3 fruit fly cellular contexts compared by ENCODE assay signal in genomic region chrX:9120828-9121754, dm6.
A peak's percentile ranks its signal among the peaks of the same experiment; 100 is the strongest.
TF ChIP-seq lines count a peak whose summit lies in the region.

No protein-coding gene starts in this region.

TF ChIP-seq in whole organism, embryonic, 481 proteins besides CTCF, POLR2A, EP300 and RAD21 (continued from another document and continues in another):
- TF ChIP-seq Poxn (GFP tag; IDR thresholded peaks at IDR 0.05; lab: Robert Waterston, UW) (no peak), Hsf (GFP tag; optimal IDR thresholded peaks at IDR 0.05; lab: Kevin White, UChicago) (peak; percentile 33), CG6854 (GFP tag; optimal IDR thresholded peaks at IDR 0.05; lab: Kevin White, UChicago) (peak; percentile 18), Blimp-1 (GFP tag; optimal IDR thresholded peaks at IDR 0.05; lab: Kevin White, UChicago) (peak; percentile 60), CG13894 (tag; optimal IDR thresholded peaks at IDR 0.05; lab: Kevin White, UChicago) (no peak), CG31388 (GFP tag; optimal IDR thresholded peaks at IDR 0.05; lab: Kevin White, UChicago) (no peak), Adf1 (GFP tag; IDR thresholded peaks at IDR 0.05; lab: Robert Waterston, UW) (no peak), Hr39 (optimal IDR thresholded peaks at IDR 0.05; lab: Kevin White, UChicago) (no peak), Fer3 (tag; optimal IDR thresholded peaks at IDR 0.05; lab: Kevin White, UChicago) (peak; percentile 50), CG43689 (GFP tag; IDR thresholded peaks at IDR 0.05; lab: Robert Waterston, UW) (no peak), phol (tag; optimal IDR thresholded peaks at IDR 0.05; lab: Kevin White, UChicago) (peak; percentile 54), eve (GFP tag; optimal IDR thresholded peaks at IDR 0.05; lab: Kevin White, UChicago) (no peak), CG4854 (GFP tag; optimal IDR thresholded peaks at IDR 0.05; lab: Kevin White, UChicago) (peak; percentile 12), CG2116 (GFP tag; optimal IDR thresholded peaks at IDR 0.05; lab: Kevin White, UChicago) (peak; percentile 19), gsb-n (tag; optimal IDR thresholded peaks at IDR 0.05; lab: Kevin White, UChicago) (no peak), shn (GFP tag; optimal IDR thresholded peaks at IDR 0.05; lab: Kevin White, UChicago) (no peak), jigr1 (GFP tag; IDR thresholded peaks at IDR 0.05; lab: Robert Waterston, UW) (no peak), dm (GFP tag; optimal IDR thresholded peaks at IDR 0.05; lab: Kevin White, UChicago) (no peak), knrl (GFP tag; IDR thresholded peaks at IDR 0.05; lab: Robert Waterston, UW; ENCODE audit: partially characterized antibody) (no peak), CG8388 (GFP tag; optimal IDR thresholded peaks at IDR 0.05; lab: Kevin White, UChicago) (peak; percentile 23), Xbp1 (GFP tag; optimal IDR thresholded peaks at IDR 0.05; lab: Kevin White, UChicago) (peak; percentile 45), CG12155 (GFP tag; optimal IDR thresholded peaks at IDR 0.05; lab: Kevin White, UChicago) (no peak), Camta (GFP tag; optimal IDR thresholded peaks at IDR 0.05; lab: Kevin White, UChicago) (peak; percentile 12), jumu (GFP tag; optimal IDR thresholded peaks at IDR 0.05; lab: Kevin White, UChicago) (no peak), CG9817 (tag; optimal IDR thresholded peaks at IDR 0.05; lab: Kevin White, UChicago) (no peak), dpn (GFP tag; optimal IDR thresholded peaks at IDR 0.05; lab: Kevin White, UChicago) (peak; percentile 24 to 32), corto (GFP tag; optimal IDR thresholded peaks at IDR 0.05; lab: Kevin White, UChicago) (no peak), ken (GFP tag; IDR thresholded peaks at IDR 0.05; lab: Robert Waterston, UW) (peak; percentile 41; the same call in 1 of the 3 replicates), CG6654 (GFP tag; optimal IDR thresholded peaks at IDR 0.05; lab: Kevin White, UChicago) (no peak), zf30C (GFP tag; optimal IDR thresholded peaks at IDR 0.05; lab: Kevin White, UChicago) (no peak), seq (GFP tag; IDR thresholded peaks at IDR 0.05; lab: Robert Waterston, UW) (no peak), sisA (GFP tag; IDR thresholded peaks at IDR 0.05; lab: Robert Waterston, UW) (peak; percentile 40; the same call in 1 of the 2 replicates), CG7357 (GFP tag; IDR thresholded peaks at IDR 0.05; lab: Robert Waterston, UW) (no peak), zfh2 (GFP tag; optimal IDR thresholded peaks at IDR 0.05; lab: Kevin White, UChicago) (no peak), ash1 (GFP tag; optimal IDR thresholded peaks at IDR 0.05; lab: Kevin White, UChicago) (no peak), Max (GFP tag; optimal IDR thresholded peaks at IDR 0.05; lab: Kevin White, UChicago) (no peak), CG4424 (GFP tag; optimal IDR thresholded peaks at IDR 0.05; lab: Kevin White, UChicago) (peak; percentile 21), Ravus (GFP tag; IDR thresholded peaks at IDR 0.05; lab: Robert Waterston, UW) (no peak), hb (GFP tag; IDR thresholded peaks at IDR 0.05; lab: Robert Waterston, UW; ENCODE audit: partially characterized antibody) (no peak), Deaf1 (tag; optimal IDR thresholded peaks at IDR 0.05; lab: Kevin White, UChicago) (no peak), CG9932 (GFP tag; IDR thresholded peaks at IDR 0.05; lab: Robert Waterston, UW) (no peak), CG3838 (GFP tag; optimal IDR thresholded peaks at IDR 0.05; lab: Kevin White, UChicago) (no peak), CG32532 (GFP tag; IDR thresholded peaks at IDR 0.05; lab: Robert Waterston, UW) (peak; percentile 58; the same call in 1 of the 2 replicates), Kr (GFP tag; optimal IDR thresholded peaks at IDR 0.05; lab: Kevin White, UChicago) (no peak), fd102C (GFP tag; optimal IDR thresholded peaks at IDR 0.05; lab: Kevin White, UChicago) (no peak)

TF ChIP-seq in whole organism, prepupa, 60 proteins besides CTCF, POLR2A, EP300 and RAD21 (continued from another document):
- no peak for TF ChIP-seq Eip93F (GFP tag; optimal IDR thresholded peaks at IDR 0.05; lab: Kevin White, UChicago)
- peak; percentile 42 for TF ChIP-seq Ets96B (tag; optimal IDR thresholded peaks at IDR 0.05; lab: Kevin White, UChicago)
- no peak for TF ChIP-seq Gug (GFP tag; IDR thresholded peaks at IDR 0.05; lab: Robert Waterston, UW)
- no peak for TF ChIP-seq CG4318 (GFP tag; optimal IDR thresholded peaks at IDR 0.05; lab: Kevin White, UChicago)
- TF ChIP-seq Eip78C (GFP tag; lab: Kevin White, UChicago), result peak; percentile 83
- peak; percentile 9 for TF ChIP-seq CG6808 (GFP tag; optimal IDR thresholded peaks at IDR 0.05; lab: Kevin White, UChicago)
- no peak for TF ChIP-seq CG6854 (GFP tag; optimal IDR thresholded peaks at IDR 0.05; lab: Kevin White, UChicago)
- TF ChIP-seq vri (GFP tag; optimal IDR thresholded peaks at IDR 0.05; lab: Kevin White, UChicago), result peak; percentile 33
- no peak for TF ChIP-seq dac (GFP tag; optimal IDR thresholded peaks at IDR 0.05; lab: Kevin White, UChicago)
- TF ChIP-seq dsx (GFP tag; optimal IDR thresholded peaks at IDR 0.05; lab: Kevin White, UChicago; ENCODE audit: poor library complexity, severe bottlenecking), result peak; percentile 9
- peak; percentile 40 for TF ChIP-seq Sox14 (GFP tag; optimal IDR thresholded peaks at IDR 0.05; lab: Kevin White, UChicago)
- TF ChIP-seq salr (GFP tag; optimal IDR thresholded peaks at IDR 0.05; lab: Kevin White, UChicago), result no peak
- TF ChIP-seq esn (GFP tag; optimal IDR thresholded peaks at IDR 0.05; lab: Kevin White, UChicago), result peak; percentile 44
- peak; percentile 28; the same call in 1 of the 3 replicates for TF ChIP-seq CG6163 (GFP tag; IDR thresholded peaks at IDR 0.05; lab: Robert Waterston, UW)
- no peak for TF ChIP-seq fd59A (GFP tag; optimal IDR thresholded peaks at IDR 0.05; lab: Kevin White, UChicago)
- no peak for TF ChIP-seq Blimp-1 (GFP tag; optimal IDR thresholded peaks at IDR 0.05; lab: Kevin White, UChicago)
- TF ChIP-seq CG9139 (GFP tag; optimal IDR thresholded peaks at IDR 0.05; lab: Kevin White, UChicago), result no peak
- peak; percentile 25 for TF ChIP-seq CG31627 (GFP tag; optimal IDR thresholded peaks at IDR 0.05; lab: Kevin White, UChicago)
- TF ChIP-seq CG8632 (GFP tag; optimal IDR thresholded peaks at IDR 0.05; lab: Kevin White, UChicago), result no peak
- peak; percentile 30; the same call in 1 of the 3 replicates for TF ChIP-seq CG8119 (GFP tag; IDR thresholded peaks at IDR 0.05; lab: Robert Waterston, UW)
- TF ChIP-seq CG1621 (tag; optimal IDR thresholded peaks at IDR 0.05; lab: Kevin White, UChicago), result no peak
- peak; percentile 44 for TF ChIP-seq cyc (GFP tag; optimal IDR thresholded peaks at IDR 0.05; lab: Kevin White, UChicago)
- TF ChIP-seq Lpt (GFP tag; optimal IDR thresholded peaks at IDR 0.05; lab: Kevin White, UChicago), result no peak
- TF ChIP-seq CG15336 (GFP tag; IDR thresholded peaks at IDR 0.05; lab: Robert Waterston, UW), result peak; percentile 60
- TF ChIP-seq pdm3 (GFP tag; optimal IDR thresholded peaks at IDR 0.05; lab: Kevin White, UChicago), result peak; percentile 34
- TF ChIP-seq Sox102F (GFP tag; optimal IDR thresholded peaks at IDR 0.05; lab: Kevin White, UChicago), result peak; percentile 55
- TF ChIP-seq achi (GFP tag; optimal IDR thresholded peaks at IDR 0.05; lab: Kevin White, UChicago), result peak; percentile 1
- TF ChIP-seq topi (GFP tag; optimal IDR thresholded peaks at IDR 0.05; lab: Kevin White, UChicago), result peak; percentile 56
- peak; percentile 18 for TF ChIP-seq spab (GFP tag; optimal IDR thresholded peaks at IDR 0.05; lab: Kevin White, UChicago)
- no peak for TF ChIP-seq CG16779 (tag; optimal IDR thresholded peaks at IDR 0.05; lab: Kevin White, UChicago)
- TF ChIP-seq eg (GFP tag; IDR thresholded peaks at IDR 0.05; lab: Robert Waterston, UW), result peak; percentile 50; the same call in 1 of the 3 replicates
- peak; percentile 35 for TF ChIP-seq OdsH (GFP tag; optimal IDR thresholded peaks at IDR 0.05; lab: Kevin White, UChicago)
- peak; percentile 62 for TF ChIP-seq Met (GFP tag; optimal IDR thresholded peaks at IDR 0.05; lab: Kevin White, UChicago)
- peak; percentile 4 for TF ChIP-seq CG6792 (GFP tag; optimal IDR thresholded peaks at IDR 0.05; lab: Kevin White, UChicago)
- TF ChIP-seq Hr39 (GFP tag; optimal IDR thresholded peaks at IDR 0.05; lab: Kevin White, UChicago), result peak; percentile 45
- peak; percentile 35 for TF ChIP-seq lz (GFP tag; optimal IDR thresholded peaks at IDR 0.05; lab: Kevin White, UChicago)
- TF ChIP-seq Ets21C (GFP tag; optimal IDR thresholded peaks at IDR 0.05; lab: Kevin White, UChicago), result peak; percentile 26
- peak; percentile 80 for TF ChIP-seq svp (GFP tag; lab: Kevin White, UChicago)

TF ChIP-seq in whole organism, wandering third instar larva, 38 proteins besides CTCF, POLR2A, EP300 and RAD21 (continued from another document):
- TF ChIP-seq Myc (optimal IDR thresholded peaks at IDR 0.05; lab: Kevin White, UChicago) (no peak), psq (GFP tag; optimal IDR thresholded peaks at IDR 0.05; lab: Kevin White, UChicago) (no peak), CG32264 (GFP tag; optimal IDR thresholded peaks at IDR 0.05; lab: Kevin White, UChicago) (no peak), Dif (GFP tag; optimal IDR thresholded peaks at IDR 0.05; lab: Kevin White, UChicago; ENCODE audit: partially characterized antibody) (no peak), N (GFP tag; optimal IDR thresholded peaks at IDR 0.05; lab: Kevin White, UChicago) (no peak), sage (GFP tag; optimal IDR thresholded peaks at IDR 0.05; lab: Kevin White, UChicago) (no peak), usp (GFP tag; optimal IDR thresholded peaks at IDR 0.05; lab: Kevin White, UChicago) (no peak)
TF ChIP-seq in whole organism, wandering third instar larva: peak in this region for 9.
